Worm (Caenorhabditis elegans): ENCODE data around the gene B0545.4.

DNA sequence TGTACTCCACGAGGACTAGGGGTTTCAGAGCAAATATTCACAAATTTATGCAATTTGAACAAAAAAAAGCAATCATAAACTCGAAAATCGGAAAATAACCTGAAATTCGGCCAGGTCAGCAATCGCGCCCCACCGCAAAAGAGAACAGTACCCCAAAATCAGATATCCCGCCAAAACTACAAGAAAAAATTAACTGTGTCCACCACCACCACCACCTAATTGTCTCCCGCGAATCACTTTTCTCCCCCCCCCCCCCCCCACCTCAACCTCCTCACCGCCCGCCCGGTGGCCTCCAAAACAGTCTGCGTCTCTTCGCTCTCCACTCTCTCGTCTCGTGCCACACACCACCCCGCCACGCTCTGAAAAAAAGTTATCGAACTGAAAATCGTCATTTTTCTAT, 19.3 kb upstream of the B0545.4 start:
- TF ChIP-seq unc-130 (GFP tag; optimal IDR thresholded peaks at IDR 0.05) = no peak
- TF ChIP-seq lsy-2 (tag; optimal IDR thresholded peaks at IDR 0.05) = no peak
- no peak for TF ChIP-seq rbr-2 (tag; optimal IDR thresholded peaks at IDR 0.05)
- TF ChIP-seq lin-39 (tag; optimal IDR thresholded peaks at IDR 0.05) = no peak
- no peak for TF ChIP-seq lir-3 (tag; optimal IDR thresholded peaks at IDR 0.05)
- TF ChIP-seq nhr-48 (tag; optimal IDR thresholded peaks at IDR 0.05) = no peak
- TF ChIP-seq ceh-44 (GFP tag; IDR thresholded peaks at IDR 0.05) = no peak
